Worm (Caenorhabditis elegans) whole organism, mixed stage, embryonic: ENCODE measurements around the gene K12B6.9.

ENCODE experiments used
- M03D4.4 ChIP-seq: sonication (generic microtip); optimal IDR thresholded peaks from 2 replicates; lab custom pipeline; 2017; ENCODE audit warnings: mild to moderate bottlenecking, missing genetic modification characterization, missing compliant biosample characterization
- bed-3 ChIP-seq: fragments of 200-800 bp; sonication (Bioruptor generic); optimal IDR thresholded peaks from 3 replicates; lab custom pipeline; 2018; ENCODE audit warnings: mild to moderate bottlenecking, missing genetic modification characterization, moderate library complexity, missing compliant biosample characterization
- blmp-1 ChIP-seq: fragments of 150-350 bp; optimal IDR thresholded peaks from 2 replicates; lab custom pipeline; 2014; ENCODE audit warnings: missing biosample characterization, missing genetic modification characterization
- ceh-39 ChIP-seq: fragments of 150-350 bp; optimal IDR thresholded peaks from 2 replicates; lab custom pipeline; 2014; ENCODE audit warnings: missing biosample characterization, missing genetic modification characterization
- ceh-43 ChIP-seq: fragments of 200-800 bp; sonication (Bioruptor generic); optimal IDR thresholded peaks from 2 replicates; lab custom pipeline; 2018; ENCODE audit warnings: mild to moderate bottlenecking, missing genetic modification characterization, moderate library complexity, missing compliant biosample characterization
- ceh-83 ChIP-seq: fragments of 200-800 bp; sonication (Bioruptor generic); optimal IDR thresholded peaks from 2 replicates; lab custom pipeline; 2018; ENCODE audit warnings: mild to moderate bottlenecking, missing genetic modification characterization, missing compliant biosample characterization
- ces-1 ChIP-seq: fragments of 150-350 bp; optimal IDR thresholded peaks from 2 replicates; lab custom pipeline; 2014; ENCODE audit warnings: missing biosample characterization, missing genetic modification reagents, missing genetic modification characterization
- cnd-1 ChIP-seq: fragments of 200-800 bp; sonication (Bioruptor generic); optimal IDR thresholded peaks from 2 replicates; lab custom pipeline; 2018; ENCODE audit warnings: mild to moderate bottlenecking, missing genetic modification characterization, missing compliant biosample characterization
- drap-1 ChIP-seq: fragments of 200-800 bp; sonication (Bioruptor generic); optimal IDR thresholded peaks from 3 replicates; lab custom pipeline; 2018; ENCODE audit warnings: mild to moderate bottlenecking, missing genetic modification characterization, missing compliant biosample characterization
- elt-1 ChIP-seq: sonication (generic microtip); optimal IDR thresholded peaks from 2 replicates; lab custom pipeline; 2017; ENCODE audit warnings: missing genetic modification characterization, mild to moderate bottlenecking, missing compliant biosample characterization, antibody characterized with exemption, moderate library complexity, borderline replicate concordance; ENCODE audit not compliant: insufficient read depth
- elt-3 ChIP-seq: fragments of 150-350 bp; optimal IDR thresholded peaks from 2 replicates; lab custom pipeline; 2014; ENCODE audit warnings: missing biosample characterization, missing genetic modification characterization
- flh-1 ChIP-seq: fragments of 200-800 bp; sonication (Bioruptor generic); optimal IDR thresholded peaks from 2 replicates; lab custom pipeline; 2018; ENCODE audit warnings: mild to moderate bottlenecking, missing genetic modification characterization, moderate library complexity, missing compliant biosample characterization
- ham-2 ChIP-seq: fragments of 200-800 bp; sonication (Bioruptor generic); optimal IDR thresholded peaks from 2 replicates; lab custom pipeline; 2018; ENCODE audit warnings: mild to moderate bottlenecking, missing genetic modification characterization, missing compliant biosample characterization
- hlh-1 ChIP-seq: fragments of 150-350 bp; optimal IDR thresholded peaks from 2 replicates; lab custom pipeline; 2014; ENCODE audit warnings: missing biosample characterization, missing genetic modification reagents, missing genetic modification characterization
- lin-13 ChIP-seq: fragments of 150-350 bp; optimal IDR thresholded peaks from 2 replicates; lab custom pipeline; 2014; ENCODE audit warnings: missing biosample characterization, missing genetic modification characterization
- lin-32 ChIP-seq: fragments of 200-800 bp; sonication (Bioruptor generic); optimal IDR thresholded peaks from 2 replicates; lab custom pipeline; 2018; ENCODE audit warnings: mild to moderate bottlenecking, missing genetic modification characterization, missing compliant biosample characterization
- lsy-2 ChIP-seq: fragments of 150-350 bp; optimal IDR thresholded peaks from 2 replicates; lab custom pipeline; 2014; ENCODE audit warnings: missing biosample characterization, missing genetic modification characterization
- mab-5 ChIP-seq: fragments of 150-350 bp; optimal IDR thresholded peaks from 2 replicates; lab custom pipeline; 2014; ENCODE audit warnings: missing biosample characterization, missing genetic modification characterization
- mep-1 ChIP-seq: fragments of 150-350 bp; optimal IDR thresholded peaks from 2 replicates; lab custom pipeline; 2017; ENCODE audit warnings: missing biosample characterization, missing genetic modification reagents, missing genetic modification characterization, inconsistent platforms
- nhr-12 ChIP-seq: fragments of 150-350 bp; optimal IDR thresholded peaks from 2 replicates; lab custom pipeline; 2014; ENCODE audit warnings: missing biosample characterization, missing genetic modification characterization
- nhr-2 ChIP-seq: fragments of 150-350 bp; optimal IDR thresholded peaks from 2 replicates; lab custom pipeline; 2014; ENCODE audit warnings: missing biosample characterization, missing genetic modification characterization
- nhr-237 ChIP-seq: fragments of 150-350 bp; optimal IDR thresholded peaks from 2 replicates; lab custom pipeline; 2014; ENCODE audit warnings: missing biosample characterization, missing genetic modification characterization
- nhr-28 ChIP-seq: fragments of 150-350 bp; optimal IDR thresholded peaks from 2 replicates; lab custom pipeline; 2014; ENCODE audit warnings: missing biosample characterization, missing genetic modification characterization
- nhr-76 ChIP-seq: sonication (generic microtip); optimal IDR thresholded peaks from 2 replicates; lab custom pipeline; 2017; ENCODE audit warnings: missing biosample characterization, missing genetic modification characterization
- sem-2 ChIP-seq: fragments of 200-800 bp; sonication (Bioruptor generic); optimal IDR thresholded peaks from 2 replicates; lab custom pipeline; 2018; ENCODE audit warnings: mild to moderate bottlenecking, missing genetic modification characterization, missing compliant biosample characterization
- snpc-4 ChIP-seq: fragments of 150-350 bp; optimal IDR thresholded peaks from 2 replicates; lab custom pipeline; 2014; ENCODE audit warnings: missing biosample characterization, missing genetic modification characterization
- sptf-1 ChIP-seq: sonication (generic microtip); optimal IDR thresholded peaks from 2 replicates; lab custom pipeline; 2017; ENCODE audit warnings: mild to moderate bottlenecking, missing genetic modification characterization, moderate library complexity, missing compliant biosample characterization
- tbx-8 ChIP-seq: fragments of 200-800 bp; sonication (Bioruptor generic); optimal IDR thresholded peaks from 2 replicates; lab custom pipeline; 2018; ENCODE audit warnings: mild to moderate bottlenecking, missing genetic modification characterization, moderate library complexity, missing compliant biosample characterization
- unc-120 ChIP-seq: sonication (generic microtip); optimal IDR thresholded peaks from 2 replicates; lab custom pipeline; 2017; ENCODE audit warnings: missing genetic modification characterization, missing compliant biosample characterization; ENCODE audit not compliant: poor library complexity, severe bottlenecking
- unc-39 ChIP-seq: fragments of 150-350 bp; optimal IDR thresholded peaks from 2 replicates; lab custom pipeline; 2014; ENCODE audit warnings: missing biosample characterization, missing genetic modification characterization
- unc-62 ChIP-seq: fragments of 150-350 bp; optimal IDR thresholded peaks from 2 replicates; lab custom pipeline; 2014; ENCODE audit warnings: missing biosample characterization, missing genetic modification reagents, missing genetic modification characterization
- zip-8 ChIP-seq: fragments of 150-350 bp; optimal IDR thresholded peaks from 2 replicates; lab custom pipeline; 2014; ENCODE audit warnings: missing biosample characterization, missing genetic modification characterization
- ztf-11 ChIP-seq: fragments of 150-350 bp; optimal IDR thresholded peaks from 2 replicates; lab custom pipeline; 2014; ENCODE audit warnings: missing biosample characterization, missing genetic modification characterization

K12B6.9 gene

DNA sequence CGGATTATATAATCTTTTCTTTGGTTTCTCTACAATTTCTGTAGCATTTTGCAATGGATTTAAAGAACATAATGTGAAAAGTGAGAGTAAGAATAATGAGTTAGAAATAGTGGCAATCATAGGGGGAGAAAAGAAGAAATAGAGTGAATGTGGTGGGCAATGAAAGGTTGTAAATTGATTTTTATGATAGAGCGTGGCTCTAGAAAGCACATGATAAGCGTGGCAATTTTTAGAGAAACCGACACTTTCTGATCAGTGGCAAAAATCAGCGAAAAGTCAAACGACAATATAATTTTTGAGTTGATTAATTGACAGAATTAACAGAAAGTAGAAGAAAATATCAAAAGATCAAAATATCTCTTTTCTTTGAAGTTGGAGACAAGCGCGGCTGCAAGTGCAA, at the start of gene K12B6.9:
Gene K12B6.9, minus strand, starts transcription at position 266 of the 400 bp plus-strand sequence.
- no peak for TF ChIP-seq unc-120
- no peak for TF ChIP-seq ceh-83 (GFP tag; lab: Kevin White, UChicago)
- TF ChIP-seq ceh-43 (GFP tag; lab: Kevin White, UChicago): no peak
- TF ChIP-seq unc-39: no peak
- no peak for TF ChIP-seq sptf-1 (tag; lab: Kevin White, UChicago)
- TF ChIP-seq nhr-2 (tag; lab: Kevin White, UChicago): no peak
- no peak for TF ChIP-seq zip-8
- TF ChIP-seq unc-62 (GFP tag; lab: Kevin White, UChicago): no peak
- TF ChIP-seq cnd-1 (tag; lab: Kevin White, UChicago): no peak
- no peak for TF ChIP-seq nhr-28 (tag; lab: Kevin White, UChicago)

DNA sequence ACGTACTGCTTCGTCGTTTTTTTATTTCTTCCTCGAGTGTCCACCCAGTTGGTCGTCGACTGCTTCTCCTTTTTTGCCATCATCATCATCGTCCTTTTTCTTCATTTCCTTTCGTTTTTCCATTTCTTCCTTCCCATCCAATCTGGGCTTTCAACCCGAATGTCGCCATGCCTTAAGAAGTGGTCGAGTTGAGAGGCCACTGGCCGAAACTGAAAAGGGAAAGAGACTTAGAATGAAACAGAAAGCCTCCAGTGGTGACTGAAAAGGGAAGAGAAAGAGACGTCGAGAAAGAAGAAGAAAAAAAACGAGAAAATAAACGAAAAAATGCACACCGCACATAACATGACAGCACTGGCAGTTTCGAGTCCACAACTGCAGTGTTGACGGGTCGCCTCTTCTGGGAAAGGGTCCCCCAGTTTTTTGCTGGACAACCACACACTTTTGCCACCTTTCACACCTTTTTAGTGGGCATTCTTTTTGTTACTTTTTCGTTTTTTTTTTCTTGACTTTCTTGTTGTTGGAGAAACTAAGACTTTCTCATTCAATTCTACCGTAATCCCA, 48.7 kb upstream of the K12B6.9 start:
- TF ChIP-seq nhr-2 (tag; lab: Kevin White, UChicago) (no peak), snpc-4 (tag; lab: Kevin White, UChicago) (no peak), nhr-12 (tag; lab: Kevin White, UChicago) (no peak), elt-3 (no peak), ceh-83 (GFP tag; lab: Kevin White, UChicago) (no peak), zip-8 (no peak), flh-1 (GFP tag; lab: Kevin White, UChicago) (no peak), nhr-76 (tag; lab: Kevin White, UChicago) (no peak), ztf-11 (tag; lab: Kevin White, UChicago) (no peak), hlh-1 (tag; lab: Kevin White, UChicago) (no peak), nhr-28 (tag; lab: Kevin White, UChicago) (no peak), unc-120 (no peak), ceh-43 (GFP tag; lab: Kevin White, UChicago) (no peak), nhr-237 (tag; lab: Kevin White, UChicago) (no peak), blmp-1 (tag; lab: Kevin White, UChicago) (no peak), unc-39 (no peak)

DNA sequence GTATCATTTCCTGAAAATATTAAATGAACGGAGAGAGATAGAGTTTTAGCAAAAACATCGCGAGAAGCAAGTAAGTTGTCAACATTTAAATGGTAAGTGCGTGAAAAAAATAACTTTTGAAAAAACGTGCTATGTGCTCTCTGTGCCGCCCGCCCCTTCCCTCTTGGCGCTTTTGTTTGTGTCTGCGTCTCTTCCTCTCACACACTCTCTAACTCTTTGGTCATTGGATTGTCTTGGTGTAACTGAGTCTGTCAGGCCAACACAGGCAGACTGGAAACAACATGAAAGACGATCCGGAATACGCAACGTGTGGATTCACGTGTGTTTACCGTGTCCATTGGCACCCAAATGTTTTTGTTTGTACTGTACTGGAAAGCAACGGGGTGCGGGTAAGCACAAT, 43.6 kb upstream of the K12B6.9 start, which contains the start of gene T28C12.6:
Gene T28C12.6, minus strand, starts transcription at position 12 of the 400 bp plus-strand sequence.
- TF ChIP-seq unc-62 (GFP tag; lab: Kevin White, UChicago): no peak
- no peak for TF ChIP-seq ces-1
- TF ChIP-seq drap-1 (GFP tag; lab: Kevin White, UChicago): no peak
- no peak for TF ChIP-seq lin-32 (GFP tag; lab: Kevin White, UChicago)
- TF ChIP-seq ham-2 (GFP tag; lab: Kevin White, UChicago): no peak
- no peak for TF ChIP-seq nhr-237 (tag; lab: Kevin White, UChicago)
- TF ChIP-seq cnd-1 (tag; lab: Kevin White, UChicago): no peak
- no peak for TF ChIP-seq mab-5 (tag; lab: Kevin White, UChicago)

DNA sequence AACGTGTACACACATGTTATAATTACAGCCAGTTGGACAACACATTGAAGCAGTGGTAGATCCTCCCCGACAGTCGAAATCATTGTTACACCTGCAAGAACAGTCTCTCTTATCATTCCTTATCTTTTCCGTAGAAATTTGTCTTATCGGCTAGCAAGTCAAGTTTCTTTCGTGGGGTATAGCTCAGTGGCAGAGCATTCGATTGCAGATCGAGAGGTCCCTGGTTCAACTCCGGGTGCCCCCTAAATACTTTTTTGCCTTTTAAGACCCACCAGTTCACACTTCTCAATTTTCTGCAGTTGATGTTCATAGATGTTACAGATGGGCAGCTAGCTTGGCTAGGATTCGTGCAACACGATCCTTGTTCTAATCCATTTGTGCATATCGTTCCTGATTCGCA, 42.8 kb upstream of the K12B6.9 start:
- TF ChIP-seq flh-1 (GFP tag; lab: Kevin White, UChicago) (no peak), nhr-28 (tag; lab: Kevin White, UChicago) (no peak), ceh-83 (GFP tag; lab: Kevin White, UChicago) (no peak), mab-5 (tag; lab: Kevin White, UChicago) (no peak), zip-8 (no peak), bed-3 (no peak), elt-3 (no peak), snpc-4 (tag; lab: Kevin White, UChicago) (no peak), sem-2 (GFP tag; lab: Kevin White, UChicago) (no peak), tbx-8 (no peak), nhr-2 (tag; lab: Kevin White, UChicago) (no peak), M03D4.4 (tag; lab: Kevin White, UChicago) (no peak), unc-39 (no peak), blmp-1 (tag; lab: Kevin White, UChicago) (no peak), lsy-2 (no peak), sptf-1 (tag; lab: Kevin White, UChicago) (no peak), ceh-43 (GFP tag; lab: Kevin White, UChicago) (no peak)
- TF ChIP-seq, all 35 proteins: peak for 0

ce11 chrV:6331607-6332006, 39.1 kb upstream of the K12B6.9 start, which contains the start of gene T28C12.1:
Gene T28C12.1, plus strand, starts transcription at chrV:6331907.
- TF ChIP-seq cnd-1 (tag; lab: Kevin White, UChicago) (no peak), unc-39 (no peak), mep-1 (tag; lab: Kevin White, UChicago) (no peak), unc-120 (no peak), lsy-2 (no peak), ceh-43 (GFP tag; lab: Kevin White, UChicago) (no peak), ceh-83 (GFP tag; lab: Kevin White, UChicago) (no peak), lin-13 (tag; lab: Kevin White, UChicago) (no peak), elt-1 (tag; lab: Kevin White, UChicago) (no peak), flh-1 (GFP tag; lab: Kevin White, UChicago) (no peak), M03D4.4 (tag; lab: Kevin White, UChicago) (no peak), nhr-237 (tag; lab: Kevin White, UChicago) (no peak), ceh-39 (tag; lab: Kevin White, UChicago) (no peak), unc-62 (GFP tag; lab: Kevin White, UChicago) (no peak), sptf-1 (tag; lab: Kevin White, UChicago) (no peak), ztf-11 (tag; lab: Kevin White, UChicago) (no peak), ces-1 (no peak), ham-2 (GFP tag; lab: Kevin White, UChicago) (no peak)
